Fruit fly (Drosophila melanogaster): Measurements from ENCODE around the gene Sirt7.

Sirt7 gene

dm6 chr3R:29075631-29076398 lies 20.1 kb downstream of the Sirt7 start (continued):
- peak; percentile 25 for TF ChIP-seq Hmr (GFP tag; optimal IDR thresholded peaks at IDR 0.05)
- TF ChIP-seq org-1 (GFP tag; optimal IDR thresholded peaks at IDR 0.05) = peak; percentile 1
- no peak for TF ChIP-seq pho (GFP tag; optimal IDR thresholded peaks at IDR 0.05)
- TF ChIP-seq Stat92E (GFP tag; optimal IDR thresholded peaks at IDR 0.05) = no peak
- peak; percentile 27 for TF ChIP-seq CG1603 (tag; optimal IDR thresholded peaks at IDR 0.05)
- peak; percentile 73 for TF ChIP-seq CG18599 (GFP tag; optimal IDR thresholded peaks at IDR 0.05)
- TF ChIP-seq cas (GFP tag; IDR thresholded peaks at IDR 0.05) = no peak
- no peak for TF ChIP-seq danr (GFP tag; IDR thresholded peaks at IDR 0.05)
- peak; percentile 45 for TF ChIP-seq stc (GFP tag; IDR thresholded peaks at IDR 0.05)
- no peak for TF ChIP-seq H15 (GFP tag; IDR thresholded peaks at IDR 0.05)
- TF ChIP-seq CG18011 (GFP tag; optimal IDR thresholded peaks at IDR 0.05) = no peak
- no peak for TF ChIP-seq CG12155 (GFP tag; optimal IDR thresholded peaks at IDR 0.05)
- no peak for TF ChIP-seq kni (GFP tag; optimal IDR thresholded peaks at IDR 0.05)
- TF ChIP-seq NK7.1 (GFP tag; optimal IDR thresholded peaks at IDR 0.05) = no peak
- peak; percentile 22 for TF ChIP-seq CG9727 (GFP tag; optimal IDR thresholded peaks at IDR 0.05)
- no peak for TF ChIP-seq scrt (GFP tag; optimal IDR thresholded peaks at IDR 0.05)
- peak in 1 of 2 experiments; percentile 1 for TF ChIP-seq dpn (GFP tag; optimal IDR thresholded peaks at IDR 0.05)
- no peak for TF ChIP-seq hth (optimal IDR thresholded peaks at IDR 0.05)
- TF ChIP-seq YL-1 (GFP tag; optimal IDR thresholded peaks at IDR 0.05) = no peak
- peak; percentile 37 for TF ChIP-seq dmrt99B (tag; optimal IDR thresholded peaks at IDR 0.05)
- no peak for TF ChIP-seq aop (GFP tag; IDR thresholded peaks at IDR 0.05)
- no peak for TF ChIP-seq caup (GFP tag; optimal IDR thresholded peaks at IDR 0.05; ENCODE audit: severe bottlenecking)
- TF ChIP-seq CG17328 (GFP tag; IDR thresholded peaks at IDR 0.05) = peak; percentile 26; the same call in 1 of the 2 replicates
- no peak for TF ChIP-seq tx (GFP tag; optimal IDR thresholded peaks at IDR 0.05)
- TF ChIP-seq CG11247 (GFP tag; IDR thresholded peaks at IDR 0.05) = no peak
- no peak for TF ChIP-seq fd3F (GFP tag; optimal IDR thresholded peaks at IDR 0.05)
- no peak for TF ChIP-seq CG17568 (GFP tag; optimal IDR thresholded peaks at IDR 0.05)
- TF ChIP-seq ato (GFP tag; IDR thresholded peaks at IDR 0.05; ENCODE audit: partially characterized antibody) = no peak
- TF ChIP-seq CG10543 (GFP tag; optimal IDR thresholded peaks at IDR 0.05) = no peak
- TF ChIP-seq ERR (GFP tag; optimal IDR thresholded peaks at IDR 0.05) = no peak
- TF ChIP-seq CG3407 (GFP tag; optimal IDR thresholded peaks at IDR 0.05) = no peak
- no peak for TF ChIP-seq Rx (GFP tag; IDR thresholded peaks at IDR 0.05)
- no peak for TF ChIP-seq Dip3 (GFP tag; optimal IDR thresholded peaks at IDR 0.05)
- TF ChIP-seq CG13775 (GFP tag; optimal IDR thresholded peaks at IDR 0.05) = peak; percentile 5
- TF ChIP-seq kah (GFP tag; optimal IDR thresholded peaks at IDR 0.05) = no peak
- no peak for TF ChIP-seq repo (GFP tag; optimal IDR thresholded peaks at IDR 0.05)
- TF ChIP-seq grau (tag; optimal IDR thresholded peaks at IDR 0.05) = peak; percentile 12
- no peak for TF ChIP-seq CG17802 (tag; optimal IDR thresholded peaks at IDR 0.05)
- no peak for TF ChIP-seq Oli (tag; optimal IDR thresholded peaks at IDR 0.05)
- TF ChIP-seq hkb (optimal IDR thresholded peaks at IDR 0.05) = no peak
- 0 out of 2 replicates have a peak, but pooled peaks have one; percentile 21 for TF ChIP-seq hkb (GFP tag; IDR thresholded peaks at IDR 0.05)
- peak; percentile 21; the same call in 1 of the 2 replicates for TF ChIP-seq Xrp1 (GFP tag; IDR thresholded peaks at IDR 0.05)
- TF ChIP-seq CG4854 (GFP tag; optimal IDR thresholded peaks at IDR 0.05) = no peak
- TF ChIP-seq CTCF (GFP tag; optimal IDR thresholded peaks at IDR 0.05) = no peak
- TF ChIP-seq CG18476 (GFP tag; optimal IDR thresholded peaks at IDR 0.05) = no peak
- no peak for TF ChIP-seq CHES-1-like (GFP tag; optimal IDR thresholded peaks at IDR 0.05)
- no peak for TF ChIP-seq CG10959 (GFP tag; IDR thresholded peaks at IDR 0.05)
- no peak for TF ChIP-seq Dp (GFP tag; optimal IDR thresholded peaks at IDR 0.05)
- no peak for TF ChIP-seq CG10565 (GFP tag; optimal IDR thresholded peaks at IDR 0.05)
- peak; percentile 35; the same call in 1 of the 2 replicates for TF ChIP-seq Ada2b (GFP tag; IDR thresholded peaks at IDR 0.05)

Measured in whole organism, embryonic.